Fruit fly (Drosophila melanogaster): Measurements from ENCODE around the gene Tsp3A.
A peak's percentile ranks its signal among the peaks of the same experiment; 100 is the strongest.

The Tsp3A gene

DNA sequence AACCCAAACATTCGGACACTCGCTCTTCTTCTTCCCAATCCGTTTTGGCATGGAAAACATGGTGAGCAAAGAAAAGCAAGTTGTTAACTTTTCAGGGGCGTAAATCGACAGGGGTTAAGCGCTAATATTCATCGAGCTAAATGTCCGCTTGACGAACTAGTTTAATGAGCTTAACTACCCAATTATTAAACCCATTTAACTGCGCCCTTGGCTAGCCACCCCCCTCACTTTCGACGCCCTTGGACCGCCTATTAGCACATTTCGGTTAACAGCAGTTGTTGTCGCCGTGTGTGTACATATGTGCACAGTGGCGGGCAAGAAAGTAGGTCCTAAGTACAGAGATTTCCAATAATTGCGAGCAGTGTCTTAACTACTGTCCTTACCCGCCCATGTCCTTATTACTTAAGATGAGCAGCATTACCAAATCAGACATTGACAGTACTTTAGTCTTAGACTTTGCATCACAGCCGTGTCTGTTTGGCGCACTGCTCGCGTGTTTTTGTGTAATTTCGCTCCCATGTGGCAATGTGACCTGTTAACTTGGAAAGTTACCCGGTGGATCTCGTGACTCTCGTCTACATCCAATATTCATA, 30.0 kb downstream of the Tsp3A start (continued):
- peak; percentile 96 for TF ChIP-seq CG32006 (GFP tag; optimal IDR thresholded peaks at IDR 0.05)
- TF ChIP-seq CG8632 (GFP tag; optimal IDR thresholded peaks at IDR 0.05) = peak; percentile 85
- TF ChIP-seq cyc (GFP tag; optimal IDR thresholded peaks at IDR 0.05) = peak; percentile 97
- peak; percentile 56 for TF ChIP-seq fd85E (GFP tag; optimal IDR thresholded peaks at IDR 0.05)
- TF ChIP-seq CG31627 (GFP tag; optimal IDR thresholded peaks at IDR 0.05) = peak; percentile 97
- TF ChIP-seq ss (GFP tag; optimal IDR thresholded peaks at IDR 0.05) = peak; percentile 43 to 54
- TF ChIP-seq Sox15 (GFP tag; optimal IDR thresholded peaks at IDR 0.05) = peak; percentile 96
- TF ChIP-seq dac (GFP tag; optimal IDR thresholded peaks at IDR 0.05) = peak; percentile 94
- peak; percentile 89 for TF ChIP-seq CG10631 (GFP tag; optimal IDR thresholded peaks at IDR 0.05)
- TF ChIP-seq Ets21C (GFP tag; optimal IDR thresholded peaks at IDR 0.05) = peak; percentile 92
- peak; percentile 93 for TF ChIP-seq Gug (GFP tag; IDR thresholded peaks at IDR 0.05)
- TF ChIP-seq Blimp-1 (GFP tag; optimal IDR thresholded peaks at IDR 0.05) = peak; percentile 79
- peak; percentile 88 for TF ChIP-seq CG11762 (GFP tag; optimal IDR thresholded peaks at IDR 0.05; ENCODE audit: insufficient read depth)
- TF ChIP-seq vri (GFP tag; optimal IDR thresholded peaks at IDR 0.05) = peak; percentile 93
- peak; percentile 93 for TF ChIP-seq CG8319 (GFP tag; optimal IDR thresholded peaks at IDR 0.05)
- peak; percentile 64 to 82 for TF ChIP-seq salr (GFP tag; optimal IDR thresholded peaks at IDR 0.05)
- TF ChIP-seq OdsH (GFP tag; optimal IDR thresholded peaks at IDR 0.05) = peak; percentile 96
- peak; percentile 92 for TF ChIP-seq CG11902 (GFP tag; optimal IDR thresholded peaks at IDR 0.05)
- peak; percentile 92 for TF ChIP-seq achi (GFP tag; optimal IDR thresholded peaks at IDR 0.05)
- TF ChIP-seq Lpt (GFP tag; optimal IDR thresholded peaks at IDR 0.05) = peak; percentile 92
- TF ChIP-seq fkh (GFP tag; optimal IDR thresholded peaks at IDR 0.05) = peak; percentile 88
- TF ChIP-seq Eip78C (GFP tag) = peak; percentile 97
- TF ChIP-seq CG10669 (GFP tag; optimal IDR thresholded peaks at IDR 0.05) = peak; percentile 78
- peak; percentile 81 for TF ChIP-seq CG1621 (tag; optimal IDR thresholded peaks at IDR 0.05)
- TF ChIP-seq Met (GFP tag; optimal IDR thresholded peaks at IDR 0.05) = peak; percentile 92
- TF ChIP-seq Hr4 (GFP tag; optimal IDR thresholded peaks at IDR 0.05) = peak; percentile 95
- TF ChIP-seq CG6276 (GFP tag; optimal IDR thresholded peaks at IDR 0.05) = peak; percentile 91
- peak; percentile 96 for TF ChIP-seq lz (GFP tag; optimal IDR thresholded peaks at IDR 0.05)
- peak; percentile 94 for TF ChIP-seq topi (GFP tag; optimal IDR thresholded peaks at IDR 0.05)

DNA sequence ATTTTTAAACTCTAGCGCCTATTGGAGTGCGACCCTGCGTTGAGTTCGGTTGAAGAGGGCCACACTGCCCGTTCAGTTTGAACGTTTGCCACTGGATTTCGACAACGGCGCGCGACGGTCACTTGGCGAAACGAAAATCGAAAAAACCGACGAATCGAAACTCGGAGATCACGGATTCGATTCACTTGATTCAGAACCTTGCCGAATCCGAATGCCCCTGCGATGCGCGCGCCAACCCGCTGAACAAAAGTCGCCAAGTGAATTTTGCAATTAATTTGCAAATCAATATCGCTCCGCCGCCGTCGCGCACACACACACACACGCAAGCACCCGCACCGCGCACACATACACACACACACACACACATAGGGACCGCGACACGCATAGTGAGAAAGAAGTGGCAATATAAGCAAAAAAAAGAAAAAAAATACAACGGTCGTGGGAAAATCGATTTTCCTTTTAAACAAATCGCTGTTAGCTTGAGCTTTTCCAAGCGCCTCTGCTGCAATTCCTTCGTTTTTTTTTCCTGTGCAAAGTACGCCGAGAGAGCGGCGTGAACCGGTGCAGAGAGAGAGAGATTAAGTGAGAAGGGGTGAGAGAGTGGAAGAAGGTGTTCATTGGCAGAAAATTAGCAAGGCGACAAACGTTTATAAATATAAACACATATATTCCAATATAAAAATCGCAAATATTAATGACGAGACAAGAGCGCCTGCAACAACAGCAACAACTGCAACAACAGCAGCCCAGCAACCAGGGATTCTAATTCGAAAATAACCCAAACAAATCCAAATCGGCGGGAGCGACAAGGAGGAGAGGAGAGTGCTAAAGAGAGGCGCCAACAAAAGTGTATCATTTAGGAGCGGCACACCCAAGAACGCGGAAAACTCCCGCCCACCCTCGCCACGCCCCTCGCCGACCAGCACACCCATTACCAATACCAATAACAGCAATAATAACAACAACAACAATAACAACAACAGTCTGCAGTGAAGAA, 30.8 kb downstream of the Tsp3A start, which contains the start of gene egh:
egh (plus strand) TSS at position 89 of the 997 bp plus-strand sequence.
- TF ChIP-seq fd59A (GFP tag; optimal IDR thresholded peaks at IDR 0.05) (no peak), Eip93F (GFP tag; optimal IDR thresholded peaks at IDR 0.05) (no peak), eg (GFP tag; IDR thresholded peaks at IDR 0.05) (peak; percentile 92), Hr4 (GFP tag; optimal IDR thresholded peaks at IDR 0.05) (peak; percentile 73), cyc (GFP tag; optimal IDR thresholded peaks at IDR 0.05) (peak; percentile 78), fd85E (GFP tag; optimal IDR thresholded peaks at IDR 0.05) (peak; percentile 9), Hr39 (GFP tag; optimal IDR thresholded peaks at IDR 0.05) (peak; percentile 74), CG6163 (GFP tag; IDR thresholded peaks at IDR 0.05) (peak; percentile 87), CG34406 (GFP tag; optimal IDR thresholded peaks at IDR 0.05) (peak; percentile 65), Sox102F (GFP tag; optimal IDR thresholded peaks at IDR 0.05) (peak; percentile 76), CG32006 (GFP tag; optimal IDR thresholded peaks at IDR 0.05) (peak; percentile 81), Ets21C (GFP tag; optimal IDR thresholded peaks at IDR 0.05) (peak; percentile 65), salr (GFP tag; optimal IDR thresholded peaks at IDR 0.05) (peak in 1 of 2 experiments; percentile 64), CG4318 (GFP tag; optimal IDR thresholded peaks at IDR 0.05) (peak; percentile 50), CG10631 (GFP tag; optimal IDR thresholded peaks at IDR 0.05) (peak; percentile 67), Met (GFP tag; optimal IDR thresholded peaks at IDR 0.05) (peak; percentile 82), CG31627 (GFP tag; optimal IDR thresholded peaks at IDR 0.05) (peak; percentile 69), esn (GFP tag; optimal IDR thresholded peaks at IDR 0.05) (peak; percentile 71), pdm3 (GFP tag; optimal IDR thresholded peaks at IDR 0.05) (peak; percentile 85), CG1621 (tag; optimal IDR thresholded peaks at IDR 0.05) (no peak), CG6854 (GFP tag; optimal IDR thresholded peaks at IDR 0.05) (peak; percentile 37), CG8632 (GFP tag; optimal IDR thresholded peaks at IDR 0.05) (peak; percentile 67), CG8319 (GFP tag; optimal IDR thresholded peaks at IDR 0.05) (peak; percentile 41), Sox14 (GFP tag; optimal IDR thresholded peaks at IDR 0.05) (peak; percentile 75), Smox (GFP tag; optimal IDR thresholded peaks at IDR 0.05) (peak; percentile 66), ss (GFP tag; optimal IDR thresholded peaks at IDR 0.05) (peak; percentile 67 to 74), spab (GFP tag; optimal IDR thresholded peaks at IDR 0.05) (peak; percentile 50), Sox15 (GFP tag; optimal IDR thresholded peaks at IDR 0.05) (peak; percentile 23), Eip78C (GFP tag) (peak; percentile 91), Blimp-1 (GFP tag; optimal IDR thresholded peaks at IDR 0.05) (no peak), net (GFP tag; optimal IDR thresholded peaks at IDR 0.05) (peak; percentile 85), dac (GFP tag; optimal IDR thresholded peaks at IDR 0.05) (peak; percentile 36)
